Fruit fly (Drosophila melanogaster) whole organism, adult: Measurements from ENCODE around the gene CG12541.

Experiments used
- CG12768 ChIP-seq: fragments of 200-800 bp; sonication (Bioruptor generic); optimal IDR thresholded peaks from 2 replicates; lab custom pipeline; 2017; ENCODE audit warnings: missing biosample characterization, missing genetic modification characterization, mild to moderate bottlenecking, moderate library complexity, missing genetic modification reagents
- Hr96 ChIP-seq: fragments of 200-800 bp; sonication (Bioruptor generic); optimal IDR thresholded peaks from 2 replicates; lab custom pipeline; 2016; ENCODE audit warnings: missing biosample characterization, missing genetic modification characterization
- bab1 ChIP-seq: fragments of 200-800 bp; sonication (Bioruptor generic); optimal IDR thresholded peaks from 3 replicates; lab custom pipeline; 2019; ENCODE audit warnings: missing biosample characterization, mild to moderate bottlenecking, missing genetic modification characterization, moderate library complexity
- tj ChIP-seq: fragments of 200-800 bp; sonication (Bioruptor generic); optimal IDR thresholded peaks from 3 replicates; lab custom pipeline; 2017; ENCODE audit warnings: missing biosample characterization, mild to moderate bottlenecking, missing genetic modification characterization, moderate library complexity

- TF ChIP-seq Hr96 (GFP tag; lab: Kevin White, UChicago) (peak; percentile 4), tj (no peak), CG12768 (GFP tag; lab: Kevin White, UChicago) (no peak), bab1 (no peak)
These were observed 2.2 kb upstream of the CG12541 start for dm6 chrX:7068088-7068487.
